Fruit fly (Drosophila melanogaster) whole organism, embryonic: ENCODE measurements around the gene CG43075.

ENCODE experiments used
- B-H1 ChIP-seq: fragments of 200-800 bp; sonication (Bioruptor generic); IDR thresholded peaks from 3 replicates; pipeline ENCODE4 v1.3.6; 2022; ENCODE audit warnings: missing biosample characterization, missing genetic modification characterization
- CG8281 ChIP-seq: fragments of 200-800 bp; sonication (Bioruptor generic); optimal IDR thresholded peaks from 2 replicates; lab custom pipeline; 2018; ENCODE audit warnings: missing biosample characterization, mild to moderate bottlenecking, missing genetic modification characterization, moderate library complexity
- HLH3B ChIP-seq: fragments of 200-800 bp; sonication (Bioruptor generic); IDR thresholded peaks from 2 replicates; pipeline ENCODE4 v1.3.6; 2022; ENCODE audit warnings: missing biosample characterization, missing genetic modification characterization
- Hr78 ChIP-seq, 2 experiments: fragments of 200-800 bp in 1 of 2; fragments of >200 bp in 1 of 2; sonication (Bioruptor generic) in 1 of 2; optimal IDR thresholded peaks; 2 replicates each; lab custom pipeline; 2017 to 2019; ENCODE audit warnings: missing biosample characterization in 2 of 2, missing genetic modification characterization in 2 of 2, mild to moderate bottlenecking in 1 of 2, moderate library complexity in 1 of 2
- Sox102F ChIP-seq: fragments of 200-800 bp; sonication (Bioruptor generic); optimal IDR thresholded peaks from 2 replicates; lab custom pipeline; 2018; ENCODE audit warnings: missing biosample characterization, mild to moderate bottlenecking, missing genetic modification characterization, moderate library complexity
- insv ChIP-seq, 2 experiments: fragments of 200-800 bp; sonication (Bioruptor generic); optimal IDR thresholded peaks; 3 replicates each; lab custom pipeline; 2016 to 2018; ENCODE audit warnings: missing biosample characterization in 2 of 2, missing genetic modification characterization in 2 of 2
- nerfin-1 ChIP-seq: fragments of 200-800 bp; sonication (Bioruptor generic); optimal IDR thresholded peaks from 3 replicates; lab custom pipeline; 2019; ENCODE audit warnings: missing biosample characterization, mild to moderate bottlenecking, missing genetic modification characterization, moderate library complexity
- stc ChIP-seq: fragments of 200-800 bp; sonication (Bioruptor generic); IDR thresholded peaks from 2 replicates; pipeline ENCODE4 v1.3.6; 2022; ENCODE audit warnings: missing biosample characterization, missing genetic modification characterization
- tll ChIP-seq, 2 experiments: fragments of 200-800 bp in 1 of 2; fragments of >200 bp in 1 of 2; sonication (Bioruptor generic) in 1 of 2; optimal IDR thresholded peaks; 2 replicates each; lab custom pipeline; 2017 to 2019; ENCODE audit warnings: missing biosample characterization in 2 of 2, missing genetic modification characterization in 2 of 2, mild to moderate bottlenecking in 1 of 2, moderate library complexity in 1 of 2
- ttk ChIP-seq: fragments of 200-800 bp; sonication (Bioruptor generic); IDR thresholded peaks from 2 replicates; pipeline ENCODE4 v2.1.2; 2022; ENCODE audit warnings: missing biosample characterization, missing genetic modification characterization
- zen ChIP-seq: fragments of 200-800 bp; sonication (Bioruptor generic); optimal IDR thresholded peaks from 3 replicates; lab custom pipeline; 2018; ENCODE audit warnings: missing biosample characterization, mild to moderate bottlenecking, missing genetic modification characterization, moderate library complexity

- TF ChIP-seq stc (GFP tag; lab: Robert Waterston, UW) (no peak), Hr78 (GFP tag; optimal IDR thresholded peaks at IDR 0.05; lab: Kevin White, UChicago) (no peak), nerfin-1 (tag; lab: Kevin White, UChicago) (no peak), tll (GFP tag; optimal IDR thresholded peaks at IDR 0.05; lab: Kevin White, UChicago) (no peak), HLH3B (GFP tag; lab: Robert Waterston, UW) (no peak), ttk (GFP tag; lab: Robert Waterston, UW) (no peak), insv (GFP tag; optimal IDR thresholded peaks at IDR 0.05; lab: Kevin White, UChicago) (no peak), B-H1 (GFP tag; lab: Robert Waterston, UW) (no peak), CG8281 (tag; lab: Kevin White, UChicago) (no peak), Sox102F (GFP tag; lab: Kevin White, UChicago) (no peak), zen (no peak)
Measured at dm6 chrX:15206536-15206935, 14.4 kb downstream of the CG43075 start, which contains the start of gene CG32588.
